Worm (Caenorhabditis elegans) whole organism, early embryonic: Measurements from ENCODE around the gene C14C10.1.

Experiments
- B0310.2 ChIP-seq: sonication (generic microtip); optimal IDR thresholded peaks from 2 replicates; lab custom pipeline; 2016; ENCODE audit warnings: mild to moderate bottlenecking, missing genetic modification characterization, missing compliant biosample characterization
- F13C5.2 ChIP-seq: sonication (generic microtip); optimal IDR thresholded peaks from 2 replicates; lab custom pipeline; 2017; ENCODE audit warnings: mild to moderate bottlenecking, missing genetic modification characterization, inconsistent platforms, missing compliant biosample characterization
- aly-1 ChIP-seq: sonication (generic microtip); optimal IDR thresholded peaks from 2 replicates; lab custom pipeline; 2016; ENCODE audit warnings: missing genetic modification characterization, missing compliant biosample characterization
- ama-1 ChIP-seq: fragments of 150-350 bp; optimal IDR thresholded peaks from 2 replicates; lab custom pipeline; 2014
- ceh-13 ChIP-seq: fragments of 200-800 bp; sonication (Bioruptor generic); optimal IDR thresholded peaks from 2 replicates; lab custom pipeline; 2018; ENCODE audit warnings: mild to moderate bottlenecking, missing genetic modification characterization, missing compliant biosample characterization
- ceh-36 ChIP-seq: sonication (generic microtip); optimal IDR thresholded peaks from 2 replicates; lab custom pipeline; 2016; ENCODE audit warnings: missing genetic modification characterization, inconsistent platforms, missing compliant biosample characterization
- ets-7 ChIP-seq: sonication (generic microtip); optimal IDR thresholded peaks from 2 replicates; lab custom pipeline; 2016; ENCODE audit warnings: missing genotype, missing genetic modification characterization, missing compliant biosample characterization
- flt-1 ChIP-seq: fragments of 200-800 bp; sonication (Bioruptor generic); IDR thresholded peaks from 2 replicates; pipeline ENCODE4 v1.3.6; 2022; ENCODE audit warnings: missing genetic modification characterization, missing compliant biosample characterization
- hmbx-1 ChIP-seq: sonication (generic microtip); optimal IDR thresholded peaks from 2 replicates; lab custom pipeline; 2016; ENCODE audit warnings: mild to moderate bottlenecking, missing genetic modification characterization, missing compliant biosample characterization
- hmg-4 ChIP-seq: fragments of 200-800 bp; sonication (Bioruptor generic); optimal IDR thresholded peaks from 2 replicates; lab custom pipeline; 2018; ENCODE audit warnings: mild to moderate bottlenecking, missing genetic modification characterization, missing compliant biosample characterization
- hnd-1 ChIP-seq: sonication (generic microtip); optimal IDR thresholded peaks from 2 replicates; lab custom pipeline; 2016; ENCODE audit warnings: missing genetic modification characterization, missing compliant biosample characterization
- pes-1 ChIP-seq: fragments of 200-800 bp; sonication (Bioruptor generic); IDR thresholded peaks from 2 replicates; pipeline ENCODE4 v1.3.6; 2022; ENCODE audit warnings: missing genetic modification reagents, missing genetic modification characterization, missing compliant biosample characterization
- scrt-1 ChIP-seq: fragments of 200-800 bp; sonication (Bioruptor generic); IDR thresholded peaks from 2 replicates; pipeline ENCODE4 v1.3.6; 2022; ENCODE audit warnings: missing genetic modification characterization, missing compliant biosample characterization
- sea-1 ChIP-seq: fragments of 200-800 bp; sonication (Bioruptor generic); conservative IDR thresholded peaks from 2 replicates; pipeline ENCODE4 v1.3.6; 2022; ENCODE audit warnings: missing genetic modification characterization, missing compliant biosample characterization
- tbx-11 ChIP-seq: fragments of 200-800 bp; sonication (Bioruptor generic); IDR thresholded peaks from 2 replicates; pipeline ENCODE4 v1.3.6; 2022; ENCODE audit warnings: missing genetic modification characterization, missing compliant biosample characterization
- tbx-37 ChIP-seq: fragments of 200-800 bp; sonication (Bioruptor generic); conservative IDR thresholded peaks from 2 replicates; pipeline ENCODE4 v1.3.6; 2022; ENCODE audit warnings: missing genetic modification reagents, missing genetic modification characterization, missing compliant biosample characterization
- tra-4 ChIP-seq: sonication (generic microtip); optimal IDR thresholded peaks from 2 replicates; lab custom pipeline; 2017; ENCODE audit warnings: missing genetic modification characterization, missing compliant biosample characterization

C14C10.1 gene

ce11 chrV:12588030-12588429 lies at the start of gene C14C10.1:
TSS of gene C14C10.1 (plus strand) at chrV:12588330.
- TF ChIP-seq F13C5.2 (tag; lab: Kevin White, UChicago) (no peak), aly-1 (tag; lab: Kevin White, UChicago) (no peak), ceh-36 (tag; lab: Kevin White, UChicago) (no peak), tbx-37 (GFP tag; lab: Robert Waterston, UW) (no peak), pes-1 (GFP tag; lab: Robert Waterston, UW) (no peak), hmbx-1 (tag; lab: Kevin White, UChicago) (no peak), tra-4 (no peak), hmg-4 (GFP tag; lab: Kevin White, UChicago) (no peak), flt-1 (GFP tag; lab: Robert Waterston, UW) (no peak), ceh-13 (no peak), scrt-1 (GFP tag; lab: Robert Waterston, UW) (no peak), sea-1 (GFP tag; lab: Robert Waterston, UW) (no peak), B0310.2 (tag; lab: Kevin White, UChicago) (no peak)

- no peak for TF ChIP-seq ceh-13
Observed at ce11 chrV:12538984-12539852, 48.9 kb upstream of the C14C10.1 start.

DNA sequence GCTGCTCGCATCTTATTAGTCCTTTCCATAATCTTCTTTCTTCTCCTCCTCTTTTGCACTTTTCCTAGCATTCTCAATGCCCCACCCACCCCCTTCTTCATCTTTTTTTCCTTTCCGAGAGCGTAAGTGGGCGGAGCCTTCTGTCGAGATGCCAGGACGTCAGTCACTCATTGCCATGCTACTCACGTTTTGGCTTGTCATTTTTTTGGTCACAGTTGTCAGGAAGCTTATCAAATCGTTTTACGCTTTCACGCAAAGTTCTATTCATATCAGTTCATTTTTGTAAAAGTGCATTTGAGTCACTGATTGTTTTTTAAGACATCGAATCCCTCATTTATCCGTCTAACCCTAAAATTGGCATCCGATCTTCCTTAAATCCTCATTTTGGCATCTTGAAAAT lies 48.1 kb upstream of the C14C10.1 start:
- no peak for TF ChIP-seq ama-1
- no peak for TF ChIP-seq tbx-11
- TF ChIP-seq scrt-1 (GFP tag; lab: Robert Waterston, UW): no peak
- no peak for TF ChIP-seq hmg-4 (GFP tag; lab: Kevin White, UChicago)
- no peak for TF ChIP-seq ets-7
- TF ChIP-seq ceh-13: no peak
- TF ChIP-seq F13C5.2 (tag; lab: Kevin White, UChicago): no peak
- TF ChIP-seq sea-1 (GFP tag; lab: Robert Waterston, UW): no peak
- no peak for TF ChIP-seq hnd-1
- no peak for TF ChIP-seq tra-4
- TF ChIP-seq B0310.2 (tag; lab: Kevin White, UChicago): no peak

ce11 chrV:12540739-12541138 lies 47.4 kb upstream of the C14C10.1 start, which contains the start of gene F45D3.2:
TSS of gene F45D3.2 (plus strand) at chrV:12541039.
- TF ChIP-seq ceh-13: no peak
- no peak for TF ChIP-seq ceh-36 (tag; lab: Kevin White, UChicago)
- no peak for TF ChIP-seq ama-1
- TF ChIP-seq aly-1 (tag; lab: Kevin White, UChicago): no peak
- no peak for TF ChIP-seq hmbx-1 (tag; lab: Kevin White, UChicago)
- TF ChIP-seq ets-7: no peak
- no peak for TF ChIP-seq B0310.2 (tag; lab: Kevin White, UChicago)
- TF ChIP-seq tbx-37 (GFP tag; lab: Robert Waterston, UW): no peak
- no peak for TF ChIP-seq hnd-1
- TF ChIP-seq scrt-1 (GFP tag; lab: Robert Waterston, UW): no peak
- TF ChIP-seq flt-1 (GFP tag; lab: Robert Waterston, UW): no peak

DNA sequence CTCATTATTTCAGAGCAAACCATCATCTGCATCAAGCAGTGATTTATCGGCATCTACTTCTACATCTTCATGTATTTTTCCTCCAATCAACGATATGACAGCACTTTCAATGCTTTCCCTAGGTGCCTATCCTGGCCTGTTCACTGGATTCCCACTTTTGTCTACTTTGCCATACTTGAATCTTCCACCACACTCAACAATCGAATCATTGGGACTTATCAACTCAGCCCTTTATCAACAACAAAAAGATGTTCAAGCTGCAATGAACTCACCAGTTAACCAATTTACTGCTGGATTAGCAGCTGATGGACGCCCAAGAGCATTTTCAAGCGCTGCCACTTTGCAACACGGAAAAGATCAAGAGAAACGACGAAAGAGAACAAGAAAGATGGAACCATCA lies 46.9 kb upstream of the C14C10.1 start:
- TF ChIP-seq hmbx-1 (tag; lab: Kevin White, UChicago) (no peak), B0310.2 (tag; lab: Kevin White, UChicago) (no peak), tbx-11 (no peak), ceh-36 (tag; lab: Kevin White, UChicago) (no peak), tbx-37 (GFP tag; lab: Robert Waterston, UW) (no peak), ceh-13 (no peak), aly-1 (tag; lab: Kevin White, UChicago) (no peak), hnd-1 (no peak), pes-1 (GFP tag; lab: Robert Waterston, UW) (no peak), scrt-1 (GFP tag; lab: Robert Waterston, UW) (no peak), ets-7 (no peak), sea-1 (GFP tag; lab: Robert Waterston, UW) (no peak), F13C5.2 (tag; lab: Kevin White, UChicago) (no peak), flt-1 (GFP tag; lab: Robert Waterston, UW) (no peak), tra-4 (no peak), hmg-4 (GFP tag; lab: Kevin White, UChicago) (no peak), ama-1 (no peak)

- TF ChIP-seq scrt-1 (GFP tag; lab: Robert Waterston, UW): no peak
- no peak for TF ChIP-seq flt-1 (GFP tag; lab: Robert Waterston, UW)
- TF ChIP-seq pes-1 (GFP tag; lab: Robert Waterston, UW): no peak
Observed at ce11 chrV:12542683-12543319, 45.3 kb upstream of the C14C10.1 start.

DNA sequence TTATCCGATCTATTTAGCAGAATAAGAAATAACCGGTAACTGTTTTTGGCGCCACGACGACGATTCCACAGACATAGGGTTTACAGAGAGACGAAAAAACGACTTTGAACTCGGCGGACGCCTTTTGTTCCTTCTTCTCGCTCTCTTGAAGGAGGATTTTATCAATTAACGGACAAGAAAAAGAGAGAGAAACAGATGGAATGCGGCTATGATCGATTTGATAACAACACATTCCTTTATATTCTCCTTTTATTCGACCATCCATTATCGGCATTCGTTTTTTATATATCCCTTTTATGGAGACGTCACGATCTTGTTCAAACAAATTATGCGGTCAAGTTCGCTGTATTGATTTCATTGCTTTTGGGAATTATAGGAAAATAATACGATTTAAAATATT lies 39.3 kb upstream of the C14C10.1 start:
- TF ChIP-seq tra-4: no peak
- TF ChIP-seq pes-1 (GFP tag; lab: Robert Waterston, UW): no peak
- no peak for TF ChIP-seq tbx-11
- TF ChIP-seq flt-1 (GFP tag; lab: Robert Waterston, UW): no peak
- TF ChIP-seq ets-7: no peak
- no peak for TF ChIP-seq scrt-1 (GFP tag; lab: Robert Waterston, UW)
- TF ChIP-seq ceh-13: no peak
- no peak for TF ChIP-seq sea-1 (GFP tag; lab: Robert Waterston, UW)
- TF ChIP-seq hmg-4 (GFP tag; lab: Kevin White, UChicago): no peak
- no peak for TF ChIP-seq aly-1 (tag; lab: Kevin White, UChicago)
- no peak for TF ChIP-seq tbx-37 (GFP tag; lab: Robert Waterston, UW)
- no peak for TF ChIP-seq ama-1
- TF ChIP-seq F13C5.2 (tag; lab: Kevin White, UChicago): no peak
- TF ChIP-seq hnd-1: no peak
- no peak for TF ChIP-seq B0310.2 (tag; lab: Kevin White, UChicago)
- no peak for TF ChIP-seq ceh-36 (tag; lab: Kevin White, UChicago)
- no peak for TF ChIP-seq hmbx-1 (tag; lab: Kevin White, UChicago)
